Worm (Caenorhabditis elegans) whole organism, early embryonic: ENCODE measurements around the gene paml-1.
"Not testable (repeated sequence)": the region's sequence is repeated elsewhere in the genome, so short reads cannot be mapped to it uniquely, and the experiment has no call there.

Source experiments
- ceh-13 ChIP-seq: fragments of 200-800 bp; sonication (Bioruptor generic); optimal IDR thresholded peaks from 2 replicates; lab custom pipeline; 2018; ENCODE audit warnings: mild to moderate bottlenecking, missing genetic modification characterization, missing compliant biosample characterization
- flt-1 ChIP-seq: fragments of 200-800 bp; sonication (Bioruptor generic); IDR thresholded peaks from 2 replicates; pipeline ENCODE4 v1.3.6; 2022; ENCODE audit warnings: missing genetic modification characterization, missing compliant biosample characterization
- hmg-4 ChIP-seq: fragments of 200-800 bp; sonication (Bioruptor generic); optimal IDR thresholded peaks from 2 replicates; lab custom pipeline; 2018; ENCODE audit warnings: mild to moderate bottlenecking, missing genetic modification characterization, missing compliant biosample characterization
- hnd-1 ChIP-seq: sonication (generic microtip); optimal IDR thresholded peaks from 2 replicates; lab custom pipeline; 2016; ENCODE audit warnings: missing genetic modification characterization, missing compliant biosample characterization
- pes-1 ChIP-seq: fragments of 200-800 bp; sonication (Bioruptor generic); IDR thresholded peaks from 2 replicates; pipeline ENCODE4 v1.3.6; 2022; ENCODE audit warnings: missing genetic modification reagents, missing genetic modification characterization, missing compliant biosample characterization
- scrt-1 ChIP-seq: fragments of 200-800 bp; sonication (Bioruptor generic); IDR thresholded peaks from 2 replicates; pipeline ENCODE4 v1.3.6; 2022; ENCODE audit warnings: missing genetic modification characterization, missing compliant biosample characterization
- tbx-11 ChIP-seq: fragments of 200-800 bp; sonication (Bioruptor generic); IDR thresholded peaks from 2 replicates; pipeline ENCODE4 v1.3.6; 2022; ENCODE audit warnings: missing genetic modification characterization, missing compliant biosample characterization
- tbx-37 ChIP-seq: fragments of 200-800 bp; sonication (Bioruptor generic); conservative IDR thresholded peaks from 2 replicates; pipeline ENCODE4 v1.3.6; 2022; ENCODE audit warnings: missing genetic modification reagents, missing genetic modification characterization, missing compliant biosample characterization

- not testable (repeated sequence) for TF ChIP-seq hnd-1 (tag; lab: Kevin White, UChicago); hmg-4 (GFP tag; lab: Kevin White, UChicago); scrt-1 (GFP tag; lab: Robert Waterston, UW); ceh-13 (GFP tag; lab: Kevin White, UChicago); pes-1 (GFP tag; lab: Robert Waterston, UW); flt-1; tbx-37 (GFP tag; lab: Robert Waterston, UW); tbx-11 (GFP tag; lab: Robert Waterston, UW)
These were observed 32.9 kb upstream of the paml-1 start, which contains the start of gene inpp-4B for ce11 chrIII:10266824-10267223.
